Fruit fly (Drosophila melanogaster): ENCODE measurements around the gene CG9541.

CG9541 gene

dm6 chr2L:8952194-8953037 lies 22.8 kb downstream of the CG9541 start (continued):
- no peak for TF ChIP-seq slou (GFP tag; optimal IDR thresholded peaks at IDR 0.05)
- TF ChIP-seq run (tag; optimal IDR thresholded peaks at IDR 0.05), result peak; percentile 9
- TF ChIP-seq CG4282 (GFP tag; optimal IDR thresholded peaks at IDR 0.05), result peak; percentile 10
- peak; percentile 57 for TF ChIP-seq nerfin-2 (GFP tag; IDR thresholded peaks at IDR 0.05; ENCODE audit: partially characterized antibody)
- TF ChIP-seq danr (GFP tag; IDR thresholded peaks at IDR 0.05), result peak; percentile 35; the same call in 1 of the 2 replicates
- TF ChIP-seq CkIIα-i1 (GFP tag; IDR thresholded peaks at IDR 0.05), result no peak
- peak; percentile 42 for TF ChIP-seq unpg (GFP tag; optimal IDR thresholded peaks at IDR 0.05)
- TF ChIP-seq PHDP (tag; optimal IDR thresholded peaks at IDR 0.05), result peak; percentile 48
- peak; percentile 24 for TF ChIP-seq dm (GFP tag; optimal IDR thresholded peaks at IDR 0.05)
- TF ChIP-seq HLH4C (GFP tag; IDR thresholded peaks at IDR 0.05; ENCODE audit: partially characterized antibody), result no peak; the same call in 2 of the 3 replicates
- peak; percentile 49; the same call in 1 of the 3 replicates for TF ChIP-seq Mrtf (GFP tag; IDR thresholded peaks at IDR 0.05)
- no peak for TF ChIP-seq Abd-B (GFP tag; optimal IDR thresholded peaks at IDR 0.05)
- no peak for TF ChIP-seq z (GFP tag; IDR thresholded peaks at IDR 0.05)
- peak; percentile 30 for TF ChIP-seq CG3065 (GFP tag; optimal IDR thresholded peaks at IDR 0.05)
- no peak for TF ChIP-seq inv (GFP tag; IDR thresholded peaks at IDR 0.05; ENCODE audit: partially characterized antibody)
- TF ChIP-seq bab2 (GFP tag; optimal IDR thresholded peaks at IDR 0.05), result peak; percentile 40
- peak; percentile 47 for TF ChIP-seq CG2678 (tag; optimal IDR thresholded peaks at IDR 0.05)
- TF ChIP-seq D19B (GFP tag; optimal IDR thresholded peaks at IDR 0.05), result peak; percentile 89
- TF ChIP-seq tio (GFP tag; optimal IDR thresholded peaks at IDR 0.05), result peak; percentile 37
- 0 out of 2 replicates have a peak, but pooled peaks have one; percentile 10 for TF ChIP-seq tna (GFP tag; IDR thresholded peaks at IDR 0.05; ENCODE audit: partially characterized antibody)
- peak; percentile 42 for TF ChIP-seq CG8388 (GFP tag; optimal IDR thresholded peaks at IDR 0.05)
- peak; percentile 2 for TF ChIP-seq CG15696 (tag; optimal IDR thresholded peaks at IDR 0.05)
- TF ChIP-seq Fer1 (GFP tag; optimal IDR thresholded peaks at IDR 0.05), result peak; percentile 33
- TF ChIP-seq Optix (GFP tag; IDR thresholded peaks at IDR 0.05), result 0 out of 3 replicates have a peak, but pooled peaks have one; percentile 26
- 0 out of 3 replicates have a peak, but pooled peaks have one; percentile 50 for TF ChIP-seq CG34422 (GFP tag; IDR thresholded peaks at IDR 0.05)
- TF ChIP-seq Lhr (GFP tag; optimal IDR thresholded peaks at IDR 0.05), result peak; percentile 44
- TF ChIP-seq CG15011 (GFP tag; optimal IDR thresholded peaks at IDR 0.05), result no peak
- TF ChIP-seq al (GFP tag; IDR thresholded peaks at IDR 0.05), result peak; percentile 25; the same call in 1 of the 2 replicates
- TF ChIP-seq CG3281 (GFP tag; optimal IDR thresholded peaks at IDR 0.05), result peak; percentile 28
- TF ChIP-seq CG4360 (GFP tag; IDR thresholded peaks at IDR 0.05), result peak; percentile 26; the same call in 1 of the 2 replicates
- TF ChIP-seq CG18599 (GFP tag; optimal IDR thresholded peaks at IDR 0.05), result peak; percentile 79
- no peak for TF ChIP-seq fd102C (GFP tag; optimal IDR thresholded peaks at IDR 0.05)
- no peak for TF ChIP-seq CG11247 (GFP tag; IDR thresholded peaks at IDR 0.05)
- peak; percentile 64 for TF ChIP-seq chn (GFP tag; optimal IDR thresholded peaks at IDR 0.05)
- peak; percentile 27 for TF ChIP-seq CG10979 (tag; optimal IDR thresholded peaks at IDR 0.05)
- peak; percentile 51 for TF ChIP-seq CG7839 (tag; optimal IDR thresholded peaks at IDR 0.05)
- peak; percentile 76; the same call in 2 of the 3 replicates for TF ChIP-seq Opbp (GFP tag; IDR thresholded peaks at IDR 0.05; ENCODE audit: partially characterized antibody)
- TF ChIP-seq CG2202 (tag; optimal IDR thresholded peaks at IDR 0.05), result peak; percentile 27
- TF ChIP-seq CG13894 (tag; optimal IDR thresholded peaks at IDR 0.05), result peak; percentile 17
- no peak for TF ChIP-seq ap (GFP tag; IDR thresholded peaks at IDR 0.05)
- peak; percentile 17 for TF ChIP-seq CHES-1-like (GFP tag; optimal IDR thresholded peaks at IDR 0.05)
- no peak for TF ChIP-seq ftz-f1 (GFP tag; optimal IDR thresholded peaks at IDR 0.05)
- TF ChIP-seq HLH54F (GFP tag; optimal IDR thresholded peaks at IDR 0.05), result peak; percentile 49
- TF ChIP-seq CG10959 (GFP tag; IDR thresholded peaks at IDR 0.05), result no peak
- TF ChIP-seq sob (GFP tag; IDR thresholded peaks at IDR 0.05), result peak; percentile 36; the same call in 1 of the 2 replicates
- TF ChIP-seq CG18619 (GFP tag; optimal IDR thresholded peaks at IDR 0.05), result peak; percentile 22
- TF ChIP-seq CG8944 (GFP tag; optimal IDR thresholded peaks at IDR 0.05), result peak; percentile 33
- TF ChIP-seq CG11398 (GFP tag; optimal IDR thresholded peaks at IDR 0.05), result peak; percentile 12

Measured in whole organism, embryonic.